Worm (Caenorhabditis elegans) whole organism, mixed stage, embryonic: Measurements from ENCODE around the gene mtch-1.

Experiments
- M03D4.4 ChIP-seq: sonication (generic microtip); optimal IDR thresholded peaks from 2 replicates; lab custom pipeline; 2017; ENCODE audit warnings: mild to moderate bottlenecking, missing genetic modification characterization, missing compliant biosample characterization
- ceh-83 ChIP-seq: fragments of 200-800 bp; sonication (Bioruptor generic); optimal IDR thresholded peaks from 2 replicates; lab custom pipeline; 2018; ENCODE audit warnings: mild to moderate bottlenecking, missing genetic modification characterization, missing compliant biosample characterization
- ces-1 ChIP-seq: fragments of 150-350 bp; optimal IDR thresholded peaks from 2 replicates; lab custom pipeline; 2014; ENCODE audit warnings: missing biosample characterization, missing genetic modification reagents, missing genetic modification characterization
- cnd-1 ChIP-seq: fragments of 200-800 bp; sonication (Bioruptor generic); optimal IDR thresholded peaks from 2 replicates; lab custom pipeline; 2018; ENCODE audit warnings: mild to moderate bottlenecking, missing genetic modification characterization, missing compliant biosample characterization
- flh-1 ChIP-seq: fragments of 200-800 bp; sonication (Bioruptor generic); optimal IDR thresholded peaks from 2 replicates; lab custom pipeline; 2018; ENCODE audit warnings: mild to moderate bottlenecking, missing genetic modification characterization, moderate library complexity, missing compliant biosample characterization
- hlh-1 ChIP-seq: fragments of 150-350 bp; optimal IDR thresholded peaks from 2 replicates; lab custom pipeline; 2014; ENCODE audit warnings: missing biosample characterization, missing genetic modification reagents, missing genetic modification characterization
- lin-13 ChIP-seq: fragments of 150-350 bp; optimal IDR thresholded peaks from 2 replicates; lab custom pipeline; 2014; ENCODE audit warnings: missing biosample characterization, missing genetic modification characterization
- mep-1 ChIP-seq: fragments of 150-350 bp; optimal IDR thresholded peaks from 2 replicates; lab custom pipeline; 2017; ENCODE audit warnings: missing biosample characterization, missing genetic modification reagents, missing genetic modification characterization, inconsistent platforms
- nhr-2 ChIP-seq: fragments of 150-350 bp; optimal IDR thresholded peaks from 2 replicates; lab custom pipeline; 2014; ENCODE audit warnings: missing biosample characterization, missing genetic modification characterization
- pha-4 ChIP-seq: fragments of 150-350 bp; optimal IDR thresholded peaks from 2 replicates; lab custom pipeline; 2018; ENCODE audit warnings: missing biosample characterization, missing genetic modification reagents, missing genetic modification characterization
- snpc-4 ChIP-seq: fragments of 150-350 bp; optimal IDR thresholded peaks from 2 replicates; lab custom pipeline; 2014; ENCODE audit warnings: missing biosample characterization, missing genetic modification characterization
- sptf-1 ChIP-seq: sonication (generic microtip); optimal IDR thresholded peaks from 2 replicates; lab custom pipeline; 2017; ENCODE audit warnings: mild to moderate bottlenecking, missing genetic modification characterization, moderate library complexity, missing compliant biosample characterization
- tbx-8 ChIP-seq: fragments of 200-800 bp; sonication (Bioruptor generic); optimal IDR thresholded peaks from 2 replicates; lab custom pipeline; 2018; ENCODE audit warnings: mild to moderate bottlenecking, missing genetic modification characterization, moderate library complexity, missing compliant biosample characterization
- unc-62 ChIP-seq: fragments of 150-350 bp; optimal IDR thresholded peaks from 2 replicates; lab custom pipeline; 2014; ENCODE audit warnings: missing biosample characterization, missing genetic modification reagents, missing genetic modification characterization

DNA sequence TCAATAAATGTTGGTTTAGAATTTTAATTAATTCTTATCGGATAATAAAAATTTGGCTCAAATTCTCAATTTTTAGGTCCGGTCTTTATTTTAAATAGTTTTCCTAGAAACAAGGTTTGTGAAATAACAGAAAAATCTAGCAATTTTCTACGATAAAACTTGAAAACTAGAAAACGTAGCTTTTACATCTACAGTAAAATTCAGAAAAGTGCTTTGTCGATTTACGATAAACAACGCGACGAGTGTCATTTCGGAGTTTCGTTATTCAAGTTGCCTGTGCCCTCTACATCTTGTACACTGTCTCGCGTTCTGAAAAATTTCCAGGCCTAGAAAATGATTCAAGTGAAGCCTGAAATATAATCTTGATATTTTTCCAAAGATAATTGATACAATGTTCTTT is 17.2 kb downstream of the mtch-1 start:
- TF ChIP-seq pha-4 (tag; lab: Kevin White, UChicago): no peak
- TF ChIP-seq sptf-1 (tag; lab: Kevin White, UChicago): no peak
- TF ChIP-seq unc-62 (GFP tag; lab: Kevin White, UChicago): no peak
- TF ChIP-seq ces-1: no peak
- TF ChIP-seq lin-13: no peak
- no peak for TF ChIP-seq cnd-1
- TF ChIP-seq hlh-1 (tag; lab: Kevin White, UChicago): no peak
- TF ChIP-seq flh-1 (GFP tag; lab: Kevin White, UChicago): no peak
- TF ChIP-seq tbx-8 (GFP tag; lab: Kevin White, UChicago): no peak
- no peak for TF ChIP-seq ceh-83 (GFP tag; lab: Kevin White, UChicago)
- no peak for TF ChIP-seq snpc-4
- TF ChIP-seq nhr-2 (tag; lab: Kevin White, UChicago): no peak
- no peak for TF ChIP-seq M03D4.4
- no peak for TF ChIP-seq mep-1 (tag; lab: Kevin White, UChicago)
